Worm (Caenorhabditis elegans): ENCODE data around the gene wrt-9.

wrt-9 gene

ce11 chrX:1535261-1535660 lies 41.2 kb upstream of the wrt-9 start, which contains the start of gene K06A9.3:
TSS of gene K06A9.3 (minus strand) at chrX:1535361.
- TF ChIP-seq pha-4 (tag; optimal IDR thresholded peaks at IDR 0.05), result no peak
- no peak for TF ChIP-seq madf-6 (GFP tag; IDR thresholded peaks at IDR 0.05)
- TF ChIP-seq ztf-28 (GFP tag; IDR thresholded peaks at IDR 0.05), result no peak
- TF ChIP-seq snpc-4 (GFP tag; optimal IDR thresholded peaks at IDR 0.05), result no peak
- no peak for TF ChIP-seq snpc-4 (tag; optimal IDR thresholded peaks at IDR 0.05)
- no peak for TF ChIP-seq him-1 (tag; optimal IDR thresholded peaks at IDR 0.05)
- TF ChIP-seq lsy-27 (tag; optimal IDR thresholded peaks at IDR 0.05; ENCODE audit: borderline replicate concordance, insufficient read depth), result no peak
- TF ChIP-seq ztf-3 (GFP tag; optimal IDR thresholded peaks at IDR 0.05), result no peak
- no peak for TF ChIP-seq F49E8.2 (tag; optimal IDR thresholded peaks at IDR 0.05; ENCODE audit: insufficient read depth)
- no peak for TF ChIP-seq ceh-91 (GFP tag; IDR thresholded peaks at IDR 0.05)
- TF ChIP-seq ztf-6 (GFP tag; IDR thresholded peaks at IDR 0.05), result no peak
- TF ChIP-seq K11D2.4 (GFP tag; IDR thresholded peaks at IDR 0.05), result no peak
- no peak for TF ChIP-seq akir-1 (GFP tag; optimal IDR thresholded peaks at IDR 0.05)
- no peak for TF ChIP-seq nhr-27 (tag; optimal IDR thresholded peaks at IDR 0.05)

DNA sequence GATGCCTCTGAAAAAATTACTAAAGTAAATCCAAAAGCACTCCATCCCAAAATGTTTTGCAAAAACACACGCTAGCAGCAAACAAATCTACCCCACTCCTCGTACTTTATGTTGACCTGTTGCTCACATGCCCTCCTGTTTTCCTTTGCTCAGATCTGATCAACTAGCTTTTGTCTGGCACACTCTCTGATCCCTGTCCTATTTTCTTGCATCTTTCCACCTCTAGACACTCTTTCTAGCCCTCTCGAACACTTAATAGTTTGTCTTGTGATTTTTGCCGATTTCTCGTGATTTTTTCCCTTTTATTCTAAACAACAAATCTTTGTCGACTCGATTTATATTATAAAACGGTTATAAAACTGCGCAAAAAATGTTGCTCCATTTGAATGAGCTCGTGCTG lies 40.3 kb upstream of the wrt-9 start, which contains the start of gene K06A9.2:
K06A9.2 (plus strand) TSS at position 229 of the 400 bp plus-strand sequence.
- TF ChIP-seq ceh-79 (tag; optimal IDR thresholded peaks at IDR 0.05), result no peak
- TF ChIP-seq mcd-1 (GFP tag; IDR thresholded peaks at IDR 0.05), result no peak
- no peak for TF ChIP-seq B0035.1 (tag; optimal IDR thresholded peaks at IDR 0.05)
- TF ChIP-seq hmg-1.2 (GFP tag; IDR thresholded peaks at IDR 0.05), result peak; percentile 29; the same call in 1 of the 2 replicates

- TF ChIP-seq ztf-18 (tag; optimal IDR thresholded peaks at IDR 0.05) (no peak), snpc-1.3 (tag; optimal IDR thresholded peaks at IDR 0.05; ENCODE audit: insufficient read depth) (no peak), zfh-2 (GFP tag; conservative IDR thresholded peaks at IDR 0.05) (peak; percentile 53; the same call in 1 of the 2 replicates), snpc-4 (GFP tag; optimal IDR thresholded peaks at IDR 0.05) (no peak), snpc-4 (tag; optimal IDR thresholded peaks at IDR 0.05) (peak in 2 of 4 experiments; percentile 37 to 69), madf-8 (GFP tag; conservative IDR thresholded peaks at IDR 0.05) (0 out of 2 replicates have a peak, but pooled peaks have one; percentile 6), hmg-1.2 (GFP tag; IDR thresholded peaks at IDR 0.05) (peak; percentile 27; the same call in 1 of the 2 replicates)
These were observed 37.6 kb upstream of the wrt-9 start for ce11 chrX:1538830-1539229.

DNA sequence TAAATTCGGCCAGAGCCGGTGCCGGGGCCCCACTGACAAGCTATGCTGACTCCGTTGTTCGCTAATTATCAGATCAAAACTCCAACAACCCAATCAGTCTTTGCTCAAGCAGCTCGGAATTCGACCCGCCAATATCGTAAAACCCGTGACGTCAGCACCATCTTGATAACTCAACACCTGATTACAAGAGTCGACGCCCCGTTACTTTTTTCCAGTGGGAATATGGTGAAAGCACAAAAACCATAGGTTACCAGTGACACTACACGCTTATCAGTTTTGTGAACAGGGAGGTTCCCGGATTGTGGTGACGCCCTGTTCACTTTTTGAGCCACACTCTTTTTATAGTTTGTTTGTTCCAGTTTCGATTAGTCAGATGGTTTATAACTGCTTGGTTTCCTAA lies 35.4 kb upstream of the wrt-9 start:
- TF ChIP-seq snpc-1.1 (tag; optimal IDR thresholded peaks at IDR 0.05; ENCODE audit: insufficient read depth), result no peak
- TF ChIP-seq let-607 (tag; optimal IDR thresholded peaks at IDR 0.05), result no peak
- no peak for TF ChIP-seq hlh-26 (GFP tag; conservative IDR thresholded peaks at IDR 0.05)
- no peak for TF ChIP-seq snpc-3.4 (tag; optimal IDR thresholded peaks at IDR 0.05)
- no peak for TF ChIP-seq ztf-18 (tag; optimal IDR thresholded peaks at IDR 0.05)
- TF ChIP-seq F39B2.1 (GFP tag; IDR thresholded peaks at IDR 0.05), result no peak
- no peak for TF ChIP-seq snpc-4 (GFP tag; optimal IDR thresholded peaks at IDR 0.05)
- TF ChIP-seq snpc-4 (tag; optimal IDR thresholded peaks at IDR 0.05), result no peak
- no peak for TF ChIP-seq attf-5 (GFP tag; optimal IDR thresholded peaks at IDR 0.05)
- TF ChIP-seq hlh-12 (tag; optimal IDR thresholded peaks at IDR 0.05), result no peak
- TF ChIP-seq repo-1 (tag; optimal IDR thresholded peaks at IDR 0.05), result no peak
- TF ChIP-seq nhr-179 (tag; optimal IDR thresholded peaks at IDR 0.05), result no peak
- TF ChIP-seq T07F8.4 (tag; optimal IDR thresholded peaks at IDR 0.05), result no peak
- TF ChIP-seq die-1 (tag; optimal IDR thresholded peaks at IDR 0.05), result no peak
- TF ChIP-seq ets-4 (GFP tag; optimal IDR thresholded peaks at IDR 0.05), result peak; percentile 38
- no peak for TF ChIP-seq dpff-1 (tag; optimal IDR thresholded peaks at IDR 0.05)
- TF ChIP-seq pha-4 (tag; optimal IDR thresholded peaks at IDR 0.05), result peak; percentile 59
- TF ChIP-seq egl-44 (GFP tag; IDR thresholded peaks at IDR 0.05), result 0 out of 2 replicates have a peak, but pooled peaks have one; percentile 60
- no peak for TF ChIP-seq T26A5.8 (tag; optimal IDR thresholded peaks at IDR 0.05)
- no peak for TF ChIP-seq gei-17 (GFP tag; optimal IDR thresholded peaks at IDR 0.05)
- TF ChIP-seq ceh-91 (GFP tag; IDR thresholded peaks at IDR 0.05), result no peak
- no peak for TF ChIP-seq D2030.7 (GFP tag; IDR thresholded peaks at IDR 0.05)
- no peak for TF ChIP-seq lsl-1 (GFP tag; optimal IDR thresholded peaks at IDR 0.05)
- TF ChIP-seq ceh-27 (GFP tag; optimal IDR thresholded peaks at IDR 0.05), result no peak
- no peak for TF ChIP-seq madf-3 (GFP tag; IDR thresholded peaks at IDR 0.05)

All from whole organism, young adult.